Fruit fly (Drosophila melanogaster) whole organism, prepupa: ENCODE results near the gene CG7168.
A peak's percentile ranks its signal among the peaks of the same experiment; 100 is the strongest.

Experiments used
- CG11902 ChIP-seq: fragments of 200-800 bp; sonication (Bioruptor generic); optimal IDR thresholded peaks from 3 replicates; lab custom pipeline; 2016; ENCODE audit warnings: missing biosample characterization, missing genetic modification characterization
- CG15336 ChIP-seq: fragments of 200-800 bp; sonication (Bioruptor generic); IDR thresholded peaks from 2 replicates; pipeline ENCODE4 v1.3.6; 2022; ENCODE audit warnings: missing biosample characterization, missing genetic modification characterization
- CG1621 ChIP-seq: fragments of 200-800 bp; sonication (Bioruptor generic); optimal IDR thresholded peaks from 3 replicates; lab custom pipeline; 2018; ENCODE audit warnings: missing biosample characterization, mild to moderate bottlenecking, missing genetic modification characterization
- CG3919 ChIP-seq: fragments of 200-800 bp; sonication (Bioruptor generic); optimal IDR thresholded peaks from 3 replicates; lab custom pipeline; 2016; ENCODE audit warnings: missing biosample characterization, missing genetic modification characterization
- CG6163 ChIP-seq: fragments of 200-800 bp; sonication (Bioruptor generic); IDR thresholded peaks from 3 replicates; pipeline ENCODE4 v1.3.6; 2022; ENCODE audit warnings: missing biosample characterization, missing genetic modification characterization
- CG6276 ChIP-seq: fragments of 200-800 bp; sonication (Bioruptor generic); optimal IDR thresholded peaks from 2 replicates; lab custom pipeline; 2017; ENCODE audit warnings: missing biosample characterization, mild to moderate bottlenecking, missing genetic modification characterization
- CG6792 ChIP-seq: fragments of 200-800 bp; sonication (Bioruptor generic); optimal IDR thresholded peaks from 3 replicates; lab custom pipeline; 2016; ENCODE audit warnings: missing biosample characterization, missing genetic modification characterization
- CG6808 ChIP-seq: fragments of 200-800 bp; sonication (Bioruptor generic); optimal IDR thresholded peaks from 3 replicates; lab custom pipeline; 2017; ENCODE audit warnings: missing biosample characterization, missing genetic modification characterization, mild to moderate bottlenecking, moderate library complexity, missing genetic modification reagents
- CG6854 ChIP-seq: fragments of 200-800 bp; sonication (Bioruptor generic); optimal IDR thresholded peaks from 2 replicates; lab custom pipeline; 2017; ENCODE audit warnings: missing biosample characterization, mild to moderate bottlenecking, missing genetic modification characterization
- CG7368 ChIP-seq: fragments of 200-800 bp; sonication (Bioruptor generic); optimal IDR thresholded peaks from 3 replicates; lab custom pipeline; 2016; ENCODE audit warnings: missing biosample characterization, missing genetic modification characterization
- CG8119 ChIP-seq: fragments of 200-800 bp; sonication (Bioruptor generic); IDR thresholded peaks from 3 replicates; pipeline ENCODE4 v1.3.6; 2022; ENCODE audit warnings: missing biosample characterization, missing genetic modification characterization
- CG9139 ChIP-seq: fragments of 200-800 bp; sonication (Bioruptor generic); optimal IDR thresholded peaks from 3 replicates; lab custom pipeline; 2017; ENCODE audit warnings: missing biosample characterization, mild to moderate bottlenecking, missing genetic modification characterization
- Eip75B ChIP-seq: fragments of 200-800 bp; sonication (Bioruptor generic); optimal IDR thresholded peaks from 3 replicates; lab custom pipeline; 2016; ENCODE audit warnings: missing biosample characterization, missing genetic modification characterization
- Eip78C ChIP-seq: fragments of 200-800 bp; sonication (Bioruptor generic); peaks from one replicate; lab custom pipeline; 2016; ENCODE audit warnings: missing biosample characterization, missing genetic modification characterization
- Eip93F ChIP-seq: fragments of 200-800 bp; sonication (Bioruptor generic); optimal IDR thresholded peaks from 2 replicates; lab custom pipeline; 2016; ENCODE audit warnings: missing biosample characterization, mild to moderate bottlenecking, missing genetic modification characterization
- Ets21C ChIP-seq: fragments of 200-800 bp; sonication (Bioruptor generic); optimal IDR thresholded peaks from 3 replicates; lab custom pipeline; 2016; ENCODE audit warnings: missing biosample characterization, missing genetic modification characterization
- Ets96B ChIP-seq: fragments of 200-800 bp; optimal IDR thresholded peaks from 2 replicates; lab custom pipeline; 2019; ENCODE audit warnings: missing biosample characterization, mild to moderate bottlenecking, missing genetic modification characterization, moderate library complexity
- Lpt ChIP-seq: fragments of 200-800 bp; sonication (Bioruptor generic); optimal IDR thresholded peaks from 3 replicates; lab custom pipeline; 2016; ENCODE audit warnings: missing biosample characterization, missing genetic modification characterization
- Met ChIP-seq: fragments of 200-800 bp; sonication (Bioruptor generic); optimal IDR thresholded peaks from 3 replicates; lab custom pipeline; 2016; ENCODE audit warnings: missing biosample characterization, missing genetic modification characterization
- OdsH ChIP-seq: fragments of 200-800 bp; sonication (Bioruptor generic); optimal IDR thresholded peaks from 3 replicates; lab custom pipeline; 2016; ENCODE audit warnings: missing biosample characterization, missing genetic modification characterization
- Smox ChIP-seq: fragments of 200-800 bp; sonication (Bioruptor generic); optimal IDR thresholded peaks from 3 replicates; lab custom pipeline; 2016; ENCODE audit warnings: missing biosample characterization, missing genetic modification characterization
- Sox102F ChIP-seq: fragments of 200-800 bp; sonication (Bioruptor generic); optimal IDR thresholded peaks from 2 replicates; lab custom pipeline; 2016; ENCODE audit warnings: missing biosample characterization, mild to moderate bottlenecking, missing genetic modification characterization
- Sox14 ChIP-seq: fragments of 200-800 bp; sonication (Bioruptor generic); optimal IDR thresholded peaks from 3 replicates; lab custom pipeline; 2016; ENCODE audit warnings: missing biosample characterization, missing genetic modification characterization
- Sox15 ChIP-seq: fragments of 200-800 bp; sonication (Bioruptor generic); optimal IDR thresholded peaks from 3 replicates; lab custom pipeline; 2016; ENCODE audit warnings: missing biosample characterization, missing genetic modification characterization
- cyc ChIP-seq: fragments of 200-800 bp; sonication (Bioruptor generic); optimal IDR thresholded peaks from 3 replicates; lab custom pipeline; 2016; ENCODE audit warnings: missing biosample characterization, missing genetic modification characterization
- dac ChIP-seq: fragments of 200-800 bp; sonication (Bioruptor generic); optimal IDR thresholded peaks from 2 replicates; lab custom pipeline; 2017; ENCODE audit warnings: missing biosample characterization, mild to moderate bottlenecking, missing genetic modification characterization
- dsx ChIP-seq: fragments of 200-800 bp; optimal IDR thresholded peaks from 3 replicates; lab custom pipeline; 2019; ENCODE audit warnings: missing biosample characterization, mild to moderate bottlenecking, missing genetic modification characterization, moderate library complexity; ENCODE audit not compliant: poor library complexity, severe bottlenecking
- esn ChIP-seq: fragments of 200-800 bp; sonication (Bioruptor generic); optimal IDR thresholded peaks from 2 replicates; lab custom pipeline; 2016; ENCODE audit warnings: missing biosample characterization, mild to moderate bottlenecking, missing genetic modification characterization, moderate library complexity
- fd85E ChIP-seq: fragments of 200-800 bp; sonication (Bioruptor generic); optimal IDR thresholded peaks from 3 replicates; lab custom pipeline; 2016; ENCODE audit warnings: missing biosample characterization, missing genetic modification characterization
- fkh ChIP-seq: fragments of 200-800 bp; sonication (Bioruptor generic); optimal IDR thresholded peaks from 3 replicates; lab custom pipeline; 2017; ENCODE audit warnings: missing biosample characterization, mild to moderate bottlenecking, missing genetic modification characterization, moderate library complexity
- lz ChIP-seq: fragments of 200-800 bp; sonication (Bioruptor generic); optimal IDR thresholded peaks from 3 replicates; lab custom pipeline; 2016; ENCODE audit warnings: missing biosample characterization, missing genetic modification characterization
- pdm3 ChIP-seq: fragments of 200-800 bp; sonication (Bioruptor generic); optimal IDR thresholded peaks from 3 replicates; lab custom pipeline; 2016; ENCODE audit warnings: missing biosample characterization, missing genetic modification characterization
- salr ChIP-seq, 2 experiments: fragments of 200-800 bp; sonication (Bioruptor generic); optimal IDR thresholded peaks; 3 replicates each; lab custom pipeline; 2016 to 2018; ENCODE audit warnings: missing biosample characterization in 2 of 2, missing genetic modification characterization in 2 of 2, mild to moderate bottlenecking in 1 of 2
- svp ChIP-seq: fragments of 200-800 bp; sonication (Bioruptor generic); peaks from one replicate; lab custom pipeline; 2016; ENCODE audit warnings: missing biosample characterization, missing genetic modification characterization
- vri ChIP-seq: fragments of 200-800 bp; sonication (Bioruptor generic); optimal IDR thresholded peaks from 3 replicates; lab custom pipeline; 2016; ENCODE audit warnings: missing biosample characterization, mild to moderate bottlenecking, missing genetic modification characterization

Gene CG7168

DNA sequence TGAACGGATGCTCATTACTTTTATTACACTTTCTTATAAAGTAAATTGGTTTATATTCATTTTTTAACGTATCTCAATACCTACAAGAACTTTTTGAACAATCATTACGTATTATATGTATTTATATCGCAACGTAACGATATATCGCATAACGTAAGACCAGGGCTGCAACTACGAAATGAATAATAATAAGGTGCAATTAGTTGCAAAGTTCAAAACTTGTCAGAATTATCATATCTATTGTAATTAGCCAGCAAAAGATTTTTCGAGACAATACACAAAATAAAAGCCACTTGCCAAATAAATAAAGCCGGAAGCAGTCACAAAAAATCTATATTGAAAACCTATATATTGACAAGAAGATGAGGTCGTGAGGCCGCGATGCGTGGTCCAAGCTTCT, 10.6 kb downstream of the CG7168 start (continued):
- TF ChIP-seq CG8119 (GFP tag; lab: Robert Waterston, UW): 0 out of 3 replicates have a peak, but pooled peaks have one; percentile 17
- TF ChIP-seq CG11902 (GFP tag; lab: Kevin White, UChicago): no peak
- no peak for TF ChIP-seq CG7368 (GFP tag; lab: Kevin White, UChicago)
- no peak for TF ChIP-seq Eip93F
- no peak for TF ChIP-seq Eip78C (GFP tag; lab: Kevin White, UChicago)
- TF ChIP-seq Met: peak; percentile 58
- peak; percentile 57 for TF ChIP-seq OdsH (GFP tag; lab: Kevin White, UChicago)
- peak; percentile 81 for TF ChIP-seq svp (GFP tag; lab: Kevin White, UChicago)
- TF ChIP-seq pdm3 (GFP tag; lab: Kevin White, UChicago): peak; percentile 63
- no peak for TF ChIP-seq dsx (GFP tag; lab: Kevin White, UChicago)
- TF ChIP-seq CG1621 (tag; lab: Kevin White, UChicago): no peak
- no peak for TF ChIP-seq CG6808
- no peak for TF ChIP-seq CG6854 (GFP tag; lab: Kevin White, UChicago)
- no peak for TF ChIP-seq fkh
- no peak for TF ChIP-seq CG6792 (GFP tag; lab: Kevin White, UChicago)
- no peak for TF ChIP-seq Eip75B (GFP tag; lab: Kevin White, UChicago)
- peak; percentile 28 for TF ChIP-seq Lpt (GFP tag; lab: Kevin White, UChicago)
- peak; percentile 63 for TF ChIP-seq lz
- TF ChIP-seq salr (GFP tag; optimal IDR thresholded peaks at IDR 0.05; lab: Kevin White, UChicago): peak in 1 of 2 experiments; percentile 5
- peak; percentile 61 for TF ChIP-seq esn
- TF ChIP-seq CG9139 (GFP tag; lab: Kevin White, UChicago): no peak
- TF ChIP-seq Ets96B: no peak
- peak; percentile 43 for TF ChIP-seq Ets21C (GFP tag; lab: Kevin White, UChicago)

DNA sequence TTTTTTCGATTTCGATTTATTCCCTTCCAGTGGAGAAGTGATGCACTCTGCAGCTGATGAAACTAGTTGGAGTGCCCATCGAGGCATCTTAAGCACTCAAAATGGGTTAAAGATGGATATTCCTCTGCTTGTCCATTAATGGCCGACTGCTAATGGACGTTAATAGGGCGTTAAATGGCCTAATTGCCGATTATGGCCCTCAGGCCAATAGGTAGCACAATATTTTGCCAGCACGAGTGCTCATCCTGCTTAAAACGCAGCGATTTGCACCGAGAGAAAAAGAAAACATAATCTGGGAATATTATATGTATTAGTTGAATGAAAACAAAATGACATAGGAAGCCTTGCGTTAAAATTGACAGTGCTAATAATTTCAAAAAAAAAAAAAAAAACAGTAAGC, 17.4 kb downstream of the CG7168 start, which contains the start of gene CG44158:
Gene CG44158, plus strand, starts transcription at position 301 of the 400 bp plus-strand sequence.
- TF ChIP-seq dac (GFP tag; lab: Kevin White, UChicago) (no peak), Sox102F (no peak), Eip93F (no peak), CG8119 (GFP tag; lab: Robert Waterston, UW) (no peak), CG15336 (GFP tag; lab: Robert Waterston, UW) (no peak), CG3919 (GFP tag; lab: Kevin White, UChicago) (no peak), Sox15 (no peak), fd85E (GFP tag; lab: Kevin White, UChicago) (no peak), pdm3 (GFP tag; lab: Kevin White, UChicago) (no peak), CG6276 (no peak), Met (no peak), fkh (no peak), Eip75B (GFP tag; lab: Kevin White, UChicago) (no peak), CG6163 (no peak), Sox14 (GFP tag; lab: Kevin White, UChicago) (no peak)

DNA sequence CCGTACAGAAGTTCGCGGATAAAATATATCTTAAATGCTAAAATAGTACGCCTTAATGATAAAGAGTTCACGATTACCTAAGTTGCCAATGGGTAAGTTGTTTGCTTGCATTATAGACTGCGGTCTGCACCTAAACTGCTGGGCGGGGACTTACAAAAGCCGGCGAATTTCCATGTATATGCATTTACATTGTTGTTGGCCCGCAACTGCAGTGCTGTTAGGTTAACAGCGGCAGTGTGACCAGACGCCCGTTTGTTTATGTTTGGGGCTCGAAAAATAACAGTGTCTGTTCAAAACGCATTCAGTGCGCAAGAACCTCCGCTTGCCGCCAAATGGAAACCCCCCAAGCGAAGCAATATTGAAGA, 26.0 kb downstream of the CG7168 start:
- TF ChIP-seq dsx (GFP tag; lab: Kevin White, UChicago): peak; percentile 89
- no peak for TF ChIP-seq cyc (GFP tag; lab: Kevin White, UChicago)

DNA sequence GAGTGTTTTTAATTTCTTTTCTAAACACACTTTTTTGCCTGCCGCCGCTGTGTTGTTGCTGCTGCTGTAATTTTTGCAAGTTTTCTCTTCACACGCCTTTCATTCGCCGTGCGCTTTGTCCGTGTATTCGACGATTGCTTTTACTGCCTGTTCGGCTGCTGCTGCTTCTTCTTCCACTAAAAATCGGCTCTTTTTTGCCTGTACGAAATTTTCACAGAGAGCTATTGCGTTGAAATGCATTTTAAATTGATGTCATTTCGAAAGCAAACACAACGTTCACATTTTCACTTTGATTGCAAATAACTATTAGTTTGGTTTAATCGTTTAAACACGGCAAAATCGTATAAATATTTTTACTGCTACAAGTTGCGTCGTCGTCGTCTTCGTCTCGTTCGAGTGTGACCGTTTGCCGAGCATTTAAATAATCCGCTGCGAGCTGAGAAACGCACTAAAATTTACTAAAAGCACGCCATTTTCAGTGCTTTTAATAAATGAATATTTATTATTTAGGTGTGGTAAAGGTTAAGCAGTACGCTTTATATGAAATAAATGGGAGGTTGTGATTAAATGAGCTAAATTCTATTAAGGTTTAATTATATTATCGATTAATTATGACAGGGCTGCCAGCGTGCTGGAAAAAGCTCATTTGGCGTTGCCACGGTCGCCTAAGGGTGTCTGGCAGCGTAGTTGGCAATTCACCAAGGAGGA, 26.6 kb downstream of the CG7168 start, which contains the start of the genes Ssdp and CG7985:
Gene Ssdp, minus strand, starts transcription at position 419 of the 708 bp plus-strand sequence.
Gene CG7985, plus strand, starts transcription at position 681 of the 708 bp plus-strand sequence.
- TF ChIP-seq pdm3 (GFP tag; lab: Kevin White, UChicago) (peak; percentile 23), Met (peak; percentile 11), Smox (peak; percentile 11), vri (no peak), CG6854 (GFP tag; lab: Kevin White, UChicago) (peak; percentile 14)
